Fruit fly (Drosophila melanogaster): ENCODE measurements around the gene Coq8.
A peak's percentile ranks its signal among the peaks of the same experiment; 100 is the strongest.

The Coq8 gene

DNA sequence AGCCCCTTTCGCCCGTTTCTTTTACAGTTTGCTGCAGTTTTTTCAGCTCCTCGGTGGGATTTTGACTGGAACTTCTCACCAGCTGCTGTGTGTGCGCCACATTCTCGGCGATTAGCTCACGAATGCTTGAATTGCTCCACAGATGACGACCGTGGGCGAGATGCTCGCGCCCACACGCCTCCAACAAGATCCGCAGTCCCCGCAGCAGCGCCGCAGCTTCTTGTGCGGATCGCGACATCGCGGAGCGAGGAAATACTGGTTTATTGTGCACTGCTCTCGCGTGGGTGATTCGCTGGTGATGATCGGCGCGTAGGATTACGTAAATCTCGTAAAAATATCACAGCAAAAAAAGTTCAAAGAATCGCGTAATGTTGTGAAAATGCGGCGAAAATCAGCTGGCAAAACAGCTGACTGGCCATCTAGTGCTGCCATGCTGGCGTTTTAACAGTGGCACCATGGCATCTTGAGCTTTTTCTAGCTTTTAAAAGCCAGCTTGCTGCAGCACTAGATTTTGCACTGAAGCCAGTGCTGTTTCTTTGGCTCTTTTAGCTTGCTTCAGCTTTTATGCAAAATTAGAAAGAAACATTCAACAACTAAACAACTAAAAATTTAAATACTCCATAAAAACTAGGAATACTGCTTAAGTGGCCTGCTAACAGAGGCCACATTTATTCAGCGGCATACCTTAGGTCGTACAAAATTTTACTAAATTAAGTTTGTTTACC is at the start of gene Coq8 (continued):
- TF ChIP-seq CG15073 (GFP tag; optimal IDR thresholded peaks at IDR 0.05) (no peak), wor (GFP tag; IDR thresholded peaks at IDR 0.05) (no peak), Eip74EF (GFP tag; optimal IDR thresholded peaks at IDR 0.05) (no peak), CG17912 (GFP tag; optimal IDR thresholded peaks at IDR 0.05) (no peak), CG18764 (GFP tag; optimal IDR thresholded peaks at IDR 0.05) (no peak), psq (GFP tag; optimal IDR thresholded peaks at IDR 0.05) (no peak), tio (GFP tag; optimal IDR thresholded peaks at IDR 0.05) (no peak), MTF-1 (GFP tag; optimal IDR thresholded peaks at IDR 0.05; ENCODE audit: borderline replicate concordance) (no peak), lab (GFP tag; optimal IDR thresholded peaks at IDR 0.05) (no peak), p53 (GFP tag; optimal IDR thresholded peaks at IDR 0.05) (no peak), E2f1 (GFP tag; IDR thresholded peaks at IDR 0.05) (no peak), Sox100B (GFP tag; optimal IDR thresholded peaks at IDR 0.05) (no peak), CG18262 (tag; optimal IDR thresholded peaks at IDR 0.05) (no peak), bbx (GFP tag; IDR thresholded peaks at IDR 0.05; ENCODE audit: partially characterized antibody) (no peak), CG12071 (GFP tag; optimal IDR thresholded peaks at IDR 0.05) (no peak), slou (GFP tag; optimal IDR thresholded peaks at IDR 0.05) (no peak), CG10543 (GFP tag; optimal IDR thresholded peaks at IDR 0.05) (no peak), pzg (GFP tag; optimal IDR thresholded peaks at IDR 0.05) (peak; percentile 23), hkb (optimal IDR thresholded peaks at IDR 0.05) (peak; percentile 44), hkb (GFP tag; IDR thresholded peaks at IDR 0.05) (no peak), Meics (GFP tag; optimal IDR thresholded peaks at IDR 0.05) (no peak), CG11456 (GFP tag; IDR thresholded peaks at IDR 0.05) (no peak), CG6854 (GFP tag; optimal IDR thresholded peaks at IDR 0.05) (no peak), dpn (GFP tag; optimal IDR thresholded peaks at IDR 0.05) (no peak), pho (GFP tag; optimal IDR thresholded peaks at IDR 0.05) (no peak), Med (GFP tag) (peak; percentile 77), CG7786 (GFP tag; optimal IDR thresholded peaks at IDR 0.05) (no peak), nmo (GFP tag; optimal IDR thresholded peaks at IDR 0.05) (peak; percentile 15), dimm (GFP tag; IDR thresholded peaks at IDR 0.05) (no peak), tap (tag; optimal IDR thresholded peaks at IDR 0.05) (no peak), CG7745 (tag; optimal IDR thresholded peaks at IDR 0.05) (no peak), MBD-R2 (GFP tag; IDR thresholded peaks at IDR 0.05) (peak; percentile 88), CG34224 (GFP tag; IDR thresholded peaks at IDR 0.05; ENCODE audit: partially characterized antibody) (no peak; the same call in 1 of the 3 replicates), lov (optimal IDR thresholded peaks at IDR 0.05) (no peak), lov (GFP tag; IDR thresholded peaks at IDR 0.05) (no peak), klu (GFP tag; IDR thresholded peaks at IDR 0.05) (no peak), HLH54F (GFP tag; optimal IDR thresholded peaks at IDR 0.05) (no peak), Camta (GFP tag; optimal IDR thresholded peaks at IDR 0.05) (no peak), Side (GFP tag; optimal IDR thresholded peaks at IDR 0.05) (no peak), Sin3A (optimal IDR thresholded peaks at IDR 0.05) (peak; percentile 2), CG7556 (GFP tag; optimal IDR thresholded peaks at IDR 0.05) (no peak), CG9932 (GFP tag; IDR thresholded peaks at IDR 0.05) (peak; percentile 26; the same call in 1 of the 2 replicates), CG33213 (GFP tag; optimal IDR thresholded peaks at IDR 0.05) (no peak), onecut (GFP tag; IDR thresholded peaks at IDR 0.05) (no peak), ind (GFP tag; optimal IDR thresholded peaks at IDR 0.05) (no peak), CG8478 (optimal IDR thresholded peaks at IDR 0.05) (no peak), sna (GFP tag; IDR thresholded peaks at IDR 0.05; ENCODE audit: partially characterized antibody) (0 out of 2 replicates have a peak, but pooled peaks have one; percentile 28), mld (GFP tag; IDR thresholded peaks at IDR 0.05; ENCODE audit: partially characterized antibody) (0 out of 3 replicates have a peak, but pooled peaks have one; percentile 27), Xrp1 (GFP tag; IDR thresholded peaks at IDR 0.05) (no peak), CG18619 (GFP tag; optimal IDR thresholded peaks at IDR 0.05) (no peak), Optix (GFP tag; IDR thresholded peaks at IDR 0.05) (no peak)

Data from whole organism, embryonic.